Worm (Caenorhabditis elegans): Measurements from ENCODE around the gene smi-1.

smi-1 gene

DNA sequence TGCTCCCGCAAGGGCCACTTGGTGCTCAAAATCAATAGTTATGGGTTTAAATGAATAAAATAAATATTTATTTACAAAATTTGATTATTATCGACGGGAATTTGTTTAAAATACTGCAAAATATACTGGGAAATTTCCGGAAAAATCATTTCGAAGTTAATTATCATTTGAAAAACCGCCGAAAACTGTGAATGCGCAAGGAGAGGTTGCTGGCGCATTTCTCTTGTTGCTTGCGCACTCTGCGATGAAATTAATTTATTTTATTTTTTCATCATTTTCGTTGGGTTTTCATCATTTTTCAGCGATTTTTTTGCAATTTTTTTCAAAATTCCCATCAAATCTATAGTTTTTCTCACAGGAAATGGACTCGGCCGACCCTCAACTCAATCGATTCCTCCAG is 18.6 kb upstream of the smi-1 start, which contains the start of gene ddp-1 (continued):
- TF ChIP-seq fax-1 (tag; optimal IDR thresholded peaks at IDR 0.05) = peak; percentile 47
- TF ChIP-seq dve-1 (tag; optimal IDR thresholded peaks at IDR 0.05) = peak; percentile 72
- peak; percentile 80 for TF ChIP-seq ztf-16 (tag; optimal IDR thresholded peaks at IDR 0.05)
- no peak for TF ChIP-seq ceh-9 (tag; optimal IDR thresholded peaks at IDR 0.05)
- peak; percentile 75 for TF ChIP-seq ref-2 (tag; optimal IDR thresholded peaks at IDR 0.05)
- TF ChIP-seq elt-2 (tag; optimal IDR thresholded peaks at IDR 0.05) = peak; percentile 86
- no peak for TF ChIP-seq nhr-232 (tag; optimal IDR thresholded peaks at IDR 0.05)
- peak; percentile 59 for TF ChIP-seq ceh-18 (tag; optimal IDR thresholded peaks at IDR 0.05)
- TF ChIP-seq ceh-14 (tag; optimal IDR thresholded peaks at IDR 0.05) = peak; percentile 94
- TF ChIP-seq syd-9 (tag; optimal IDR thresholded peaks at IDR 0.05) = no peak
- no peak for TF ChIP-seq pax-1 (tag; optimal IDR thresholded peaks at IDR 0.05)
- TF ChIP-seq pqm-1 (tag; optimal IDR thresholded peaks at IDR 0.05) = peak; percentile 16
- TF ChIP-seq ceh-45 (GFP tag; IDR thresholded peaks at IDR 0.05) = peak; percentile 71; the same call in 1 of the 2 replicates
- peak; percentile 55 for TF ChIP-seq npax-4 (tag; optimal IDR thresholded peaks at IDR 0.05)
- peak; percentile 77 for TF ChIP-seq ttx-3 (tag; optimal IDR thresholded peaks at IDR 0.05)
- TF ChIP-seq sox-2 (GFP tag; IDR thresholded peaks at IDR 0.05) = no peak
- peak; percentile 77 for TF ChIP-seq tbx-2 (tag; optimal IDR thresholded peaks at IDR 0.05)
- no peak for TF ChIP-seq nhr-11 (tag; optimal IDR thresholded peaks at IDR 0.05)
- TF ChIP-seq ama-1 (optimal IDR thresholded peaks at IDR 0.05) = no peak
- TF ChIP-seq hlh-6 (tag; optimal IDR thresholded peaks at IDR 0.05) = no peak
- peak; percentile 74 for TF ChIP-seq T23F11.4 (GFP tag; optimal IDR thresholded peaks at IDR 0.05)
- peak; percentile 71 for TF ChIP-seq sox-4 (tag; optimal IDR thresholded peaks at IDR 0.05)
- TF ChIP-seq ceh-48 (tag; optimal IDR thresholded peaks at IDR 0.05) = peak; percentile 60
- TF ChIP-seq unc-3 (GFP tag; conservative IDR thresholded peaks at IDR 0.05) = peak; percentile 81
- TF ChIP-seq unc-3 (tag; optimal IDR thresholded peaks at IDR 0.05) = peak; percentile 51
- TF ChIP-seq pha-4 (tag; optimal IDR thresholded peaks at IDR 0.05) = no peak
- TF ChIP-seq tbx-7 (tag; optimal IDR thresholded peaks at IDR 0.05) = no peak
- TF ChIP-seq K09A11.1 (tag; optimal IDR thresholded peaks at IDR 0.05; ENCODE audit: insufficient read depth) = peak; percentile 71

DNA sequence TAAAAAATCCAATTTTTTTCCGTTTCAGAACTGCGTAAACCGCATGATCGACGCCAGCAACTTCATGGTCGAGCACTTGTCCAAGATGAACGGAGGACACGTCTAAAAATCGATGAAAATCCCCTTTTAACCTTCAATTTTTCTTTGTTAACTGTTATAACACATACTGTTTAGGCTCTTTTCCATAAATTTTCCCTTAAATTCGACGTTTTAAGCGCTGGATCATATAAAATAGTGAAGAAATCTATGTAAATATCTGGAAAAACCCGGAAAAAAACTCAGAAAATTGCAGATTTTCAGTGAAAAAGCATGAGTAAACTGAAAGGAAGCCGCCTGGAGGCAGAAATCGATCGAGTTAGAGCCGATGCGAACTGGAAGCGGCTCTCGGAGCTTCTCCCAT is 18.0 kb upstream of the smi-1 start, which contains the start of gene ttc-7:
Gene ttc-7, plus strand, starts transcription at position 301 of the 400 bp plus-strand sequence.
- no peak for TF ChIP-seq ztf-16 (tag; optimal IDR thresholded peaks at IDR 0.05)
- TF ChIP-seq ceh-2 (tag; optimal IDR thresholded peaks at IDR 0.05) = no peak
- TF ChIP-seq ets-4 (tag; optimal IDR thresholded peaks at IDR 0.05) = no peak
- no peak for TF ChIP-seq unc-3 (GFP tag; conservative IDR thresholded peaks at IDR 0.05)
- TF ChIP-seq unc-3 (tag; optimal IDR thresholded peaks at IDR 0.05) = no peak
- TF ChIP-seq ceh-6 (GFP tag; optimal IDR thresholded peaks at IDR 0.05) = no peak
- TF ChIP-seq ceh-14 (tag; optimal IDR thresholded peaks at IDR 0.05) = no peak

DNA sequence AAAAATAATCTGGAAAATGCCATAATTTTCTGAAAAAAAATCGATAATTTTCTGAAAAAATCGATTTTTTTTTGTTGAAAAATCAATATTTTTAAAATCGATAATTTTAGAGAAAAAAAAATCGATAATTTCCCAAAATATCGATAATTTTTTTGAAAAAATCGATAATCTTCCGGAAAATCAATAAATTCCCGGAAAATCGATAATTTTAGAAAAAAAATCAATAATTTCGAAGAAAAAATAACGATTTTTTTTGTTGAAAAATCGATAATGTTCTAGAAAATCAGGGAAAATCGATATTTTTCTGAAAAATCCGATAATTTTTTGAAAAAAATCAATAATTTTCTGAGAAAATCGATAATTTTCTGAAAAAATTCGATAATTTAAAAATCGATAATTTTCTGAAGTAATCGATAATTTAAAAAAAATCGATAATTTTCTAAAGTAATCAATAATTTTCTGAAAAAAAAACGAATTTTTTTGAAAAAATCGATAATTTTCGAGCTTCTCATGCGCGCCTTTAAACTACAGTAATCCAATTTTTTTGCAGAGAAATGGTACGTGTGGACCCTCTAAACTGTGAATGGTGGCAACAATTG is 1.8 kb upstream of the smi-1 start:
- TF ChIP-seq syd-9 (tag; optimal IDR thresholded peaks at IDR 0.05) = no peak
- peak; percentile 87 for TF ChIP-seq ceh-48 (tag; optimal IDR thresholded peaks at IDR 0.05)

DNA sequence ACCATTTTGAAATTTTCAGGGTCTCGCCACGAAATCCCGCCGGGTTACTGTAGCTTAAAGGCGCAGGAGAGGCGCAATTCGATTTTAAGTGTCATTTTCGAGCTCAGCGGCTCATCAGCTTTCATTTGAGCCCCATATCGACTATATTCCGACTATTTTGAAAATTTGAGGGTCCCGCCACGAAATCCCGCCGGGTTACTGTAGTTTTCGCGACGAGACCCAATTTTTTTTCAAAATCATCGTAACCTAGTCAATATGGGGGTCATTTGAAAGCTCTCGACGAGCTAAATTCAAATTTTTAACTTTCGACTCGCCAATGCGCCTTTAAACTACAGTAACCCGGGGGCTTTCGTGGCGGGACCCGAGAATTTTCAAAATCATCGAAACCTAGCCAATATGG is 976 bp upstream of the smi-1 start:
- TF ChIP-seq K02D7.2 (tag; optimal IDR thresholded peaks at IDR 0.05) = peak; percentile 5
- TF ChIP-seq tbx-2 (tag; optimal IDR thresholded peaks at IDR 0.05) = no peak

DNA sequence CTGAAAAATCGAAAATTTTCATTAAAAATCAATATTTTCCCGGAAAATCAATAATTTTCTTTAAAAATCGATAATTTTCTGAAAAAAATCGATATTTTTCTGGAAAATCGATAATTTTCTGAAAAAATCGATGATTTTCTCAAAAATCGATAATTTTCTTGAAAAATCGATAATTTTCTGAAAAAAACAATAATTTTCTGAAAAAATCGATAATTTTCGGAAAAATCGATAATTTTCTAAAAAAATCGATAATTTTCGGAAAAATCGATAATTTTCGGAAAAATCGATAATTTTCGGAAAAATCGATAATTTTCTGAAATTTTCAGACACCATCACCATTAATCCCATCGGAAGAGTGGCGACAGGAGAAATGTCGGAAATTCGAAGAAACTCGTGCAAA is 753 bp downstream of the smi-1 start:
- TF ChIP-seq ceh-9 (tag; optimal IDR thresholded peaks at IDR 0.05) (no peak), ceh-48 (tag; optimal IDR thresholded peaks at IDR 0.05) (peak; percentile 98)

DNA sequence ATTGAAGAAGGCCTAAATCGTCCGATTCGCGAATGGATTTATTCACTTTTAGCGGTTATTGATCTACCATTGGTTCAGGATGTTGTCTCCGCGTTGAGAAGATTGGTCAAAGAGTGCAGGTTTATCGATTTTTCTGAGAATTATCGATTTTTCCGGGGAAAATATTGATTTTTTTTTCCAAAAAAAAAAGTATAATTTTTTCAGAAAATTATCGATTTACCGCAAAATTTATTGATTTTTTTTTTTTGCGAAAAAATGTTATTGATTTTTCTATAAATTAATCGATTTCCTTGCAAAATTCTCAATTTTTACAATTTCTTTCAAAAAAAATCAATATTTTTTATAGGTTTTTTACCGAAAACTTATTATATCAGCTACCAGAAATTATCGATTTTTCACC is 2.1 kb downstream of the smi-1 start:
- TF ChIP-seq ceh-48 (tag; optimal IDR thresholded peaks at IDR 0.05) (peak; percentile 61), ceh-34 (tag; optimal IDR thresholded peaks at IDR 0.05) (no peak)

All from whole organism, late embryonic.